Worm (Caenorhabditis elegans): ENCODE results near the gene rab-14.

- TF ChIP-seq F13C5.2 (tag; optimal IDR thresholded peaks at IDR 0.05) (peak; percentile 18), B0310.2 (tag; optimal IDR thresholded peaks at IDR 0.05) (peak; percentile 22), aly-1 (tag; optimal IDR thresholded peaks at IDR 0.05) (peak; percentile 22), ama-1 (optimal IDR thresholded peaks at IDR 0.05) (no peak), tra-4 (tag; optimal IDR thresholded peaks at IDR 0.05) (no peak), ceh-36 (tag; optimal IDR thresholded peaks at IDR 0.05) (no peak), tbx-37 (GFP tag; conservative IDR thresholded peaks at IDR 0.05) (no peak), ets-7 (tag; optimal IDR thresholded peaks at IDR 0.05) (no peak), hmbx-1 (tag; optimal IDR thresholded peaks at IDR 0.05) (no peak), flt-1 (GFP tag; IDR thresholded peaks at IDR 0.05) (no peak), ceh-13 (GFP tag; optimal IDR thresholded peaks at IDR 0.05) (no peak), scrt-1 (GFP tag; IDR thresholded peaks at IDR 0.05) (no peak)
These were observed at the start of gene rab-14 for ce11 chrX:15606585-15607276.

All from whole organism, early embryonic.